Worm (Caenorhabditis elegans): ENCODE data around the gene C16D9.3.

Gene C16D9.3

ce11 chrV:8254973-8255372 is 15.1 kb upstream of the C16D9.3 start:
- TF ChIP-seq ccch-3 (GFP tag; optimal IDR thresholded peaks at IDR 0.05): no peak
- no peak for TF ChIP-seq Y95B8A.8 (GFP tag; IDR thresholded peaks at IDR 0.05)
- no peak for TF ChIP-seq atf-7 (tag; optimal IDR thresholded peaks at IDR 0.05)
- no peak for TF ChIP-seq egrh-3 (GFP tag; IDR thresholded peaks at IDR 0.05)
- no peak for TF ChIP-seq Y79H2A.3 (GFP tag; conservative IDR thresholded peaks at IDR 0.05)
- no peak for TF ChIP-seq efl-1 (GFP tag; optimal IDR thresholded peaks at IDR 0.05)
- TF ChIP-seq K12H6.12 (tag; optimal IDR thresholded peaks at IDR 0.05): no peak
- TF ChIP-seq bed-1 (GFP tag; IDR thresholded peaks at IDR 0.05): no peak
- no peak for TF ChIP-seq dpl-1 (GFP tag; optimal IDR thresholded peaks at IDR 0.05)
- no peak for TF ChIP-seq ceh-100 (GFP tag; IDR thresholded peaks at IDR 0.05)
- no peak for TF ChIP-seq hrde-1 (tag; optimal IDR thresholded peaks at IDR 0.05; ENCODE audit: borderline replicate concordance)
- TF ChIP-seq ztf-26 (tag; optimal IDR thresholded peaks at IDR 0.05): no peak
- TF ChIP-seq B0261.1 (tag; optimal IDR thresholded peaks at IDR 0.05): no peak
- no peak for TF ChIP-seq pbrm-1 (GFP tag; IDR thresholded peaks at IDR 0.05)
- no peak for TF ChIP-seq B0019.2 (GFP tag; conservative IDR thresholded peaks at IDR 0.05)

ce11 chrV:8253946-8254345 is 14.1 kb upstream of the C16D9.3 start:
- TF ChIP-seq let-526 (GFP tag; IDR thresholded peaks at IDR 0.05): no peak
- TF ChIP-seq B0336.3 (GFP tag; IDR thresholded peaks at IDR 0.05): no peak
- no peak for TF ChIP-seq nhr-27 (tag; optimal IDR thresholded peaks at IDR 0.05)
- no peak for TF ChIP-seq bed-2 (GFP tag; IDR thresholded peaks at IDR 0.05)

- no peak for TF ChIP-seq lin-35 (GFP tag; optimal IDR thresholded peaks at IDR 0.05)
- no peak for TF ChIP-seq pbrm-1 (GFP tag; IDR thresholded peaks at IDR 0.05)
- TF ChIP-seq C06A6.2 (GFP tag; conservative IDR thresholded peaks at IDR 0.05): no peak
- no peak for TF ChIP-seq hrde-1 (tag; optimal IDR thresholded peaks at IDR 0.05; ENCODE audit: borderline replicate concordance)
- no peak for TF ChIP-seq F39B2.1 (GFP tag; IDR thresholded peaks at IDR 0.05)
- no peak for TF ChIP-seq mcd-1 (GFP tag; IDR thresholded peaks at IDR 0.05)
- TF ChIP-seq akir-1 (GFP tag; optimal IDR thresholded peaks at IDR 0.05): no peak
- no peak for TF ChIP-seq egl-18 (GFP tag; IDR thresholded peaks at IDR 0.05)
- no peak for TF ChIP-seq cebp-1 (GFP tag; IDR thresholded peaks at IDR 0.05)
- TF ChIP-seq cebp-1 (tag; optimal IDR thresholded peaks at IDR 0.05): no peak
- TF ChIP-seq F37B4.10 (GFP tag; IDR thresholded peaks at IDR 0.05): no peak
- TF ChIP-seq ccch-3 (GFP tag; optimal IDR thresholded peaks at IDR 0.05): no peak
- no peak for TF ChIP-seq B0261.1 (tag; optimal IDR thresholded peaks at IDR 0.05)
- no peak for TF ChIP-seq rcor-1 (GFP tag; IDR thresholded peaks at IDR 0.05)
- TF ChIP-seq Y79H2A.3 (GFP tag; conservative IDR thresholded peaks at IDR 0.05): no peak
Observed at ce11 chrV:8252532-8252931, 12.7 kb upstream of the C16D9.3 start.

- TF ChIP-seq Y53G8AR.9 (GFP tag; conservative IDR thresholded peaks at IDR 0.05): no peak
- TF ChIP-seq F57A8.1 (GFP tag; optimal IDR thresholded peaks at IDR 0.05): no peak
- no peak for TF ChIP-seq let-607 (tag; optimal IDR thresholded peaks at IDR 0.05)
- TF ChIP-seq Y53F4B.3 (GFP tag; IDR thresholded peaks at IDR 0.05): no peak
- TF ChIP-seq madf-6 (GFP tag; IDR thresholded peaks at IDR 0.05): no peak
- no peak for TF ChIP-seq T07F8.4 (tag; optimal IDR thresholded peaks at IDR 0.05)
- TF ChIP-seq hlh-12 (tag; optimal IDR thresholded peaks at IDR 0.05): no peak
- no peak for TF ChIP-seq nfya-1 (tag; optimal IDR thresholded peaks at IDR 0.05; ENCODE audit: borderline replicate concordance, insufficient read depth)
- TF ChIP-seq B0035.1 (tag; optimal IDR thresholded peaks at IDR 0.05): no peak
- TF ChIP-seq atf-7 (tag; optimal IDR thresholded peaks at IDR 0.05): no peak
- TF ChIP-seq him-1 (tag; optimal IDR thresholded peaks at IDR 0.05): no peak
- TF ChIP-seq lsy-27 (tag; optimal IDR thresholded peaks at IDR 0.05; ENCODE audit: borderline replicate concordance, insufficient read depth): no peak
- no peak for TF ChIP-seq bed-2 (GFP tag; IDR thresholded peaks at IDR 0.05)
- TF ChIP-seq dox-1 (GFP tag; IDR thresholded peaks at IDR 0.05): no peak
- TF ChIP-seq lin-26 (GFP tag; IDR thresholded peaks at IDR 0.05): no peak
Observed at ce11 chrV:8251075-8251474, 11.2 kb upstream of the C16D9.3 start.

Measured in whole organism, young adult.